Fruit fly (Drosophila melanogaster) whole organism, embryonic: Measurements from ENCODE around the gene CG17068.

ENCODE experiments used
- CG10274 ChIP-seq: fragments of 200-800 bp; sonication (Bioruptor generic); optimal IDR thresholded peaks from 3 replicates; lab custom pipeline; 2017; ENCODE audit warnings: missing biosample characterization, mild to moderate bottlenecking, missing genetic modification characterization
- CG10366 ChIP-seq: fragments of 200-800 bp; sonication (Bioruptor generic); IDR thresholded peaks from 2 replicates; pipeline ENCODE4 v1.3.6; 2022; ENCODE audit warnings: missing biosample characterization, missing genetic modification characterization
- CG10431 ChIP-seq: fragments of 200-800 bp; sonication (Bioruptor generic); optimal IDR thresholded peaks from 3 replicates; lab custom pipeline; 2018; ENCODE audit warnings: missing biosample characterization, mild to moderate bottlenecking, missing genetic modification characterization
- CG10654 ChIP-seq: fragments of 200-800 bp; sonication (Bioruptor generic); optimal IDR thresholded peaks from 2 replicates; lab custom pipeline; 2016; ENCODE audit warnings: missing biosample characterization, missing genetic modification characterization
- CG1233 ChIP-seq: fragments of 200-800 bp; sonication (Bioruptor generic); optimal IDR thresholded peaks from 4 replicates; lab custom pipeline; 2018; ENCODE audit warnings: missing biosample characterization, mild to moderate bottlenecking, missing genetic modification characterization
- CG13123 ChIP-seq: fragments of 200-800 bp; sonication (Bioruptor generic); optimal IDR thresholded peaks from 2 replicates; lab custom pipeline; 2016; ENCODE audit warnings: missing biosample characterization, missing genetic modification characterization
- CG13624 ChIP-seq: fragments of 200-800 bp; sonication (Bioruptor generic); optimal IDR thresholded peaks from 2 replicates; lab custom pipeline; 2016; ENCODE audit warnings: missing biosample characterization, missing genetic modification characterization
- CG13894 ChIP-seq: fragments of 200-800 bp; sonication (Bioruptor generic); optimal IDR thresholded peaks from 3 replicates; lab custom pipeline; 2018; ENCODE audit warnings: missing biosample characterization, mild to moderate bottlenecking, missing genetic modification characterization, moderate library complexity
- CG14860 ChIP-seq: fragments of 200-800 bp; sonication (Bioruptor generic); IDR thresholded peaks from 3 replicates; pipeline ENCODE4 v1.3.6; 2022; ENCODE audit warnings: missing biosample characterization, missing genetic modification characterization; ENCODE audit not compliant: partially characterized antibody
- CG15011 ChIP-seq: fragments of 200-800 bp; sonication (Bioruptor generic); optimal IDR thresholded peaks from 3 replicates; lab custom pipeline; 2018; ENCODE audit warnings: missing biosample characterization, mild to moderate bottlenecking, missing genetic modification characterization
- CG1529 ChIP-seq: fragments of 200-800 bp; sonication (Bioruptor generic); optimal IDR thresholded peaks from 3 replicates; lab custom pipeline; 2018; ENCODE audit warnings: missing biosample characterization, missing genetic modification characterization
- CG15514 ChIP-seq: fragments of 200-800 bp; sonication (Bioruptor generic); optimal IDR thresholded peaks from 3 replicates; lab custom pipeline; 2017; ENCODE audit warnings: missing biosample characterization, missing genetic modification characterization, mild to moderate bottlenecking, moderate library complexity, missing genetic modification reagents
- CG1603 ChIP-seq: fragments of 200-800 bp; sonication (Bioruptor generic); optimal IDR thresholded peaks from 2 replicates; lab custom pipeline; 2019; ENCODE audit warnings: missing biosample characterization, mild to moderate bottlenecking, missing genetic modification characterization, moderate library complexity
- CG17568 ChIP-seq: fragments of 200-800 bp; sonication (Bioruptor generic); optimal IDR thresholded peaks from 2 replicates; lab custom pipeline; 2018; ENCODE audit warnings: missing biosample characterization, mild to moderate bottlenecking, missing genetic modification characterization, moderate library complexity
- CG1792 ChIP-seq: fragments of 200-800 bp; sonication (Bioruptor generic); optimal IDR thresholded peaks from 2 replicates; lab custom pipeline; 2016; ENCODE audit warnings: missing biosample characterization, missing genetic modification characterization
- CG2129 ChIP-seq: fragments of 200-800 bp; sonication (Bioruptor generic); IDR thresholded peaks from 2 replicates; pipeline ENCODE4 v1.3.6; 2022; ENCODE audit warnings: missing biosample characterization, missing genetic modification characterization; ENCODE audit not compliant: partially characterized antibody
- CG32532 ChIP-seq: fragments of 200-800 bp; sonication (Bioruptor generic); IDR thresholded peaks from 2 replicates; pipeline ENCODE4 v1.3.6; 2022; ENCODE audit warnings: missing biosample characterization, missing genetic modification characterization
- CG3407 ChIP-seq: fragments of 200-800 bp; sonication (Bioruptor generic); optimal IDR thresholded peaks from 2 replicates; lab custom pipeline; 2018; ENCODE audit warnings: missing biosample characterization, mild to moderate bottlenecking, missing genetic modification characterization
- CG3838 ChIP-seq: fragments of 200-800 bp; sonication (Bioruptor generic); optimal IDR thresholded peaks from 3 replicates; lab custom pipeline; 2016; ENCODE audit warnings: missing biosample characterization, missing genetic modification characterization
- CG5245 ChIP-seq: fragments of 200-800 bp; sonication (Bioruptor generic); optimal IDR thresholded peaks from 3 replicates; lab custom pipeline; 2016; ENCODE audit warnings: missing biosample characterization, missing genetic modification characterization
- CG6791 ChIP-seq: fragments of 200-800 bp; sonication (Bioruptor generic); IDR thresholded peaks from 3 replicates; pipeline ENCODE4 v1.3.6; 2022; ENCODE audit warnings: missing biosample characterization, missing genetic modification characterization; ENCODE audit not compliant: partially characterized antibody
- CG8089 ChIP-seq: fragments of 200-800 bp; sonication (Bioruptor generic); optimal IDR thresholded peaks from 3 replicates; lab custom pipeline; 2016; ENCODE audit warnings: missing biosample characterization, missing genetic modification characterization
- Camta ChIP-seq: fragments of 200-800 bp; sonication (Bioruptor generic); optimal IDR thresholded peaks from 2 replicates; lab custom pipeline; 2016; ENCODE audit warnings: missing biosample characterization, missing genetic modification characterization
- CrebB ChIP-seq: fragments of 200-800 bp; sonication (Bioruptor generic); optimal IDR thresholded peaks from 3 replicates; lab custom pipeline; 2018; ENCODE audit warnings: missing biosample characterization, mild to moderate bottlenecking, missing genetic modification characterization
- Doc2 ChIP-seq: fragments of 200-800 bp; sonication (Bioruptor generic); IDR thresholded peaks from 2 replicates; pipeline ENCODE4 v1.3.6; 2022; ENCODE audit warnings: missing biosample characterization, missing genetic modification characterization
- Dp ChIP-seq: fragments of 200-800 bp; sonication (Bioruptor generic); optimal IDR thresholded peaks from 2 replicates; lab custom pipeline; 2018; ENCODE audit warnings: missing biosample characterization, mild to moderate bottlenecking, missing genetic modification characterization, moderate library complexity
- E2f2 ChIP-seq: fragments of 200-800 bp; sonication (Bioruptor generic); IDR thresholded peaks from 2 replicates; pipeline ENCODE4 v1.3.6; 2022; ENCODE audit warnings: missing biosample characterization, missing genetic modification characterization
- Ets97D ChIP-seq: fragments of 200-800 bp; sonication (Bioruptor generic); optimal IDR thresholded peaks from 3 replicates; lab custom pipeline; 2016; ENCODE audit warnings: missing biosample characterization, missing genetic modification characterization
- HHEX ChIP-seq: fragments of 200-800 bp; sonication (Bioruptor generic); optimal IDR thresholded peaks from 3 replicates; lab custom pipeline; 2017; ENCODE audit warnings: missing biosample characterization, mild to moderate bottlenecking, missing genetic modification characterization, missing genetic modification reagents
- HmgZ ChIP-seq: fragments of 200-800 bp; sonication (Bioruptor generic); optimal IDR thresholded peaks from 2 replicates; lab custom pipeline; 2018; ENCODE audit warnings: missing biosample characterization, mild to moderate bottlenecking, missing genetic modification characterization
- Myb ChIP-seq: fragments of 200-800 bp; sonication (Bioruptor generic); optimal IDR thresholded peaks from 2 replicates; lab custom pipeline; 2016; ENCODE audit warnings: missing biosample characterization, missing genetic modification characterization
- Sin3A ChIP-seq: fragments of >200 bp; optimal IDR thresholded peaks from 2 replicates; lab custom pipeline; 2018
- Six4 ChIP-seq: fragments of 200-800 bp; sonication (Bioruptor generic); optimal IDR thresholded peaks from 2 replicates; lab custom pipeline; 2016; ENCODE audit warnings: missing biosample characterization, missing genetic modification characterization
- TFAM ChIP-seq: fragments of 200-800 bp; sonication (Bioruptor generic); optimal IDR thresholded peaks from 2 replicates; lab custom pipeline; 2017; ENCODE audit warnings: missing biosample characterization, missing genetic modification characterization, inconsistent platforms
- aop ChIP-seq: fragments of 200-800 bp; sonication (Bioruptor generic); IDR thresholded peaks from 2 replicates; pipeline ENCODE4 v1.3.6; 2022; ENCODE audit warnings: missing biosample characterization, missing genetic modification characterization
- btn ChIP-seq: fragments of 200-800 bp; sonication (Bioruptor generic); optimal IDR thresholded peaks from 2 replicates; lab custom pipeline; 2016; ENCODE audit warnings: missing biosample characterization, missing genetic modification characterization
- crol ChIP-seq: fragments of 200-800 bp; sonication (Bioruptor generic); IDR thresholded peaks from 2 replicates; pipeline ENCODE4 v1.3.6; 2022; ENCODE audit warnings: missing biosample characterization, missing genetic modification characterization
- dan ChIP-seq: fragments of 200-800 bp; sonication (Bioruptor generic); IDR thresholded peaks from 2 replicates; pipeline ENCODE4 v1.3.6; 2022; ENCODE audit warnings: missing biosample characterization, missing genetic modification characterization
- dmrt99B ChIP-seq: fragments of 200-800 bp; sonication (Bioruptor generic); optimal IDR thresholded peaks from 2 replicates; lab custom pipeline; 2018; ENCODE audit warnings: missing biosample characterization, mild to moderate bottlenecking, missing genetic modification characterization, moderate library complexity
- emc ChIP-seq: fragments of 200-800 bp; sonication (Bioruptor generic); optimal IDR thresholded peaks from 2 replicates; lab custom pipeline; 2016; ENCODE audit warnings: missing biosample characterization, missing genetic modification characterization
- eyg ChIP-seq: fragments of 200-800 bp; sonication (Bioruptor generic); optimal IDR thresholded peaks from 3 replicates; lab custom pipeline; 2016; ENCODE audit warnings: missing biosample characterization, missing genetic modification characterization
- fd64A ChIP-seq: fragments of 200-800 bp; sonication (Bioruptor generic); optimal IDR thresholded peaks from 3 replicates; lab custom pipeline; 2018; ENCODE audit warnings: missing biosample characterization, mild to moderate bottlenecking, missing genetic modification characterization
- grau ChIP-seq: fragments of 200-800 bp; optimal IDR thresholded peaks from 3 replicates; lab custom pipeline; 2019; ENCODE audit warnings: missing biosample characterization, mild to moderate bottlenecking, missing genetic modification characterization, moderate library complexity
- gsb ChIP-seq: fragments of 200-800 bp; sonication (Bioruptor generic); IDR thresholded peaks from 2 replicates; pipeline ENCODE4 v1.3.6; 2022; ENCODE audit warnings: missing biosample characterization, missing genetic modification characterization
- gsb-n ChIP-seq: fragments of 200-800 bp; sonication (Bioruptor generic); optimal IDR thresholded peaks from 3 replicates; lab custom pipeline; 2018; ENCODE audit warnings: missing biosample characterization, mild to moderate bottlenecking, missing genetic modification characterization
- kah ChIP-seq: fragments of 200-800 bp; sonication (Bioruptor generic); optimal IDR thresholded peaks from 2 replicates; lab custom pipeline; 2018; ENCODE audit warnings: missing biosample characterization, mild to moderate bottlenecking, missing genetic modification characterization
- pita ChIP-seq: fragments of 200-800 bp; sonication (Bioruptor generic); optimal IDR thresholded peaks from 2 replicates; lab custom pipeline; 2017; ENCODE audit warnings: missing biosample characterization, mild to moderate bottlenecking, missing genetic modification characterization
- pum ChIP-seq: fragments of 200-800 bp; sonication (Bioruptor generic); optimal IDR thresholded peaks from 2 replicates; lab custom pipeline; 2016; ENCODE audit warnings: missing biosample characterization, missing genetic modification characterization
- ro ChIP-seq: fragments of 200-800 bp; sonication (Bioruptor generic); IDR thresholded peaks from 2 replicates; pipeline ENCODE4 v1.3.6; 2022; ENCODE audit warnings: missing biosample characterization, missing genetic modification characterization
- sr ChIP-seq: fragments of 200-800 bp; sonication (Bioruptor generic); IDR thresholded peaks from 3 replicates; pipeline ENCODE4 v1.3.6; 2022; ENCODE audit warnings: missing biosample characterization, missing genetic modification characterization
- tup ChIP-seq: fragments of 200-800 bp; sonication (Bioruptor generic); optimal IDR thresholded peaks from 2 replicates; lab custom pipeline; 2016; ENCODE audit warnings: missing biosample characterization, mild to moderate bottlenecking, missing genetic modification characterization, moderate library complexity
- unpg ChIP-seq: fragments of 200-800 bp; sonication (Bioruptor generic); optimal IDR thresholded peaks from 3 replicates; lab custom pipeline; 2018; ENCODE audit warnings: missing biosample characterization, mild to moderate bottlenecking, missing genetic modification characterization, moderate library complexity

The CG17068 gene

dm6 chrX:20251069-20251468 lies at the start of gene CG17068, which contains the start of gene Rab10 (continued):
- TF ChIP-seq CG14860 (GFP tag; lab: Robert Waterston, UW) = peak; percentile 89
- TF ChIP-seq fd64A = no peak
- peak; percentile 49 for TF ChIP-seq Ets97D
- TF ChIP-seq CG13123 = no peak
- no peak for TF ChIP-seq dan (GFP tag; lab: Robert Waterston, UW)
- TF ChIP-seq CG6791 (GFP tag; lab: Robert Waterston, UW) = peak; percentile 81
- TF ChIP-seq Myb (GFP tag; lab: Kevin White, UChicago) = peak; percentile 22
- TF ChIP-seq CG13894 (tag; lab: Kevin White, UChicago) = no peak
- peak; percentile 51 for TF ChIP-seq CG13624 (GFP tag; lab: Kevin White, UChicago)
- no peak for TF ChIP-seq gsb (GFP tag; lab: Robert Waterston, UW)
- TF ChIP-seq HHEX (GFP tag; lab: Kevin White, UChicago) = no peak
- TF ChIP-seq CG10654 = no peak
- TF ChIP-seq CG15011 (GFP tag; lab: Kevin White, UChicago) = no peak
- TF ChIP-seq CG8089 (GFP tag; lab: Kevin White, UChicago) = no peak
- TF ChIP-seq pum (GFP tag; lab: Kevin White, UChicago) = no peak
- no peak for TF ChIP-seq TFAM (GFP tag; lab: Kevin White, UChicago)
- TF ChIP-seq CG10366 (GFP tag; lab: Robert Waterston, UW) = no peak
- no peak for TF ChIP-seq btn (GFP tag; lab: Kevin White, UChicago)
- TF ChIP-seq Doc2 (GFP tag; lab: Robert Waterston, UW) = no peak
- TF ChIP-seq CG3407 (GFP tag; lab: Kevin White, UChicago) = no peak
- no peak for TF ChIP-seq kah (GFP tag; lab: Kevin White, UChicago)
- TF ChIP-seq tup (GFP tag; lab: Kevin White, UChicago) = no peak
- no peak for TF ChIP-seq CG5245 (GFP tag; lab: Kevin White, UChicago)
- no peak for TF ChIP-seq CG32532 (GFP tag; lab: Robert Waterston, UW)
- peak; percentile 60 for TF ChIP-seq CG1603 (tag; lab: Kevin White, UChicago)
- TF ChIP-seq CG10274 (GFP tag; lab: Kevin White, UChicago) = no peak
- no peak for TF ChIP-seq dmrt99B (tag; lab: Kevin White, UChicago)
- peak; percentile 12 for TF ChIP-seq grau (tag; lab: Kevin White, UChicago)
- no peak for TF ChIP-seq emc (GFP tag; lab: Kevin White, UChicago)
- no peak for TF ChIP-seq CG10431 (GFP tag; lab: Kevin White, UChicago)
- no peak for TF ChIP-seq Camta (GFP tag; lab: Kevin White, UChicago)
- TF ChIP-seq pita = no peak
- no peak for TF ChIP-seq CG1233 (GFP tag; lab: Kevin White, UChicago)
- no peak for TF ChIP-seq crol
- peak; percentile 51; the same call in 1 of the 2 replicates for TF ChIP-seq E2f2 (GFP tag; lab: Robert Waterston, UW)
- no peak for TF ChIP-seq sr
- TF ChIP-seq CG17568 (GFP tag; lab: Kevin White, UChicago) = no peak
- TF ChIP-seq CG1529 (GFP tag; lab: Kevin White, UChicago) = no peak
- TF ChIP-seq eyg (GFP tag; lab: Kevin White, UChicago) = no peak
- TF ChIP-seq CG2129 = peak; percentile 93
- TF ChIP-seq CG3838 (GFP tag; lab: Kevin White, UChicago) = no peak
- peak; percentile 86 for TF ChIP-seq Sin3A (lab: Kevin White, UChicago)
- no peak for TF ChIP-seq unpg (GFP tag; lab: Kevin White, UChicago)
- TF ChIP-seq Dp (GFP tag; lab: Kevin White, UChicago) = no peak
- no peak for TF ChIP-seq aop (GFP tag; lab: Robert Waterston, UW)
- peak; percentile 59 for TF ChIP-seq CG15514 (GFP tag; lab: Kevin White, UChicago)
- no peak for TF ChIP-seq gsb-n (tag; lab: Kevin White, UChicago)
- TF ChIP-seq Six4 (GFP tag; lab: Kevin White, UChicago) = no peak
- TF ChIP-seq CG1792 = no peak
- TF ChIP-seq ro = no peak
- TF ChIP-seq CrebB (tag; lab: Kevin White, UChicago) = no peak
- peak; percentile 19 for TF ChIP-seq HmgZ (tag; lab: Kevin White, UChicago)
